Fruit fly (Drosophila melanogaster) whole organism, embryonic: ENCODE measurements around the gene Exo70.

Experiments
- Adf1 ChIP-seq: fragments of 200-800 bp; sonication (Bioruptor generic); IDR thresholded peaks from 2 replicates; pipeline ENCODE4 v1.3.6; 2022; ENCODE audit warnings: missing biosample characterization, missing genetic modification characterization
- Awh ChIP-seq: fragments of 200-800 bp; sonication (Bioruptor generic); IDR thresholded peaks from 2 replicates; pipeline ENCODE4, ENCODE4 v1.3.6; 2022; ENCODE audit warnings: missing biosample characterization, missing genetic modification characterization
- CG11723 ChIP-seq: fragments of 200-800 bp; sonication (Bioruptor generic); optimal IDR thresholded peaks from 2 replicates; lab custom pipeline; 2017; ENCODE audit warnings: missing biosample characterization, mild to moderate bottlenecking, missing genetic modification characterization
- CG12299 ChIP-seq: fragments of 200-800 bp; sonication (Bioruptor generic); optimal IDR thresholded peaks from 2 replicates; lab custom pipeline; 2018; ENCODE audit warnings: missing biosample characterization, mild to moderate bottlenecking, missing genetic modification characterization
- CG12942 ChIP-seq: fragments of 200-800 bp; sonication (Bioruptor generic); optimal IDR thresholded peaks from 3 replicates; lab custom pipeline; 2016; ENCODE audit warnings: missing biosample characterization, missing genetic modification characterization
- CG13424 ChIP-seq: fragments of 200-800 bp; sonication (Bioruptor generic); optimal IDR thresholded peaks from 2 replicates; lab custom pipeline; 2019; ENCODE audit warnings: missing biosample characterization, mild to moderate bottlenecking, missing genetic modification characterization, moderate library complexity
- CG14050 ChIP-seq: fragments of 200-800 bp; sonication (Bioruptor generic); IDR thresholded peaks from 3 replicates; pipeline ENCODE4 v1.3.6; 2022; ENCODE audit warnings: missing biosample characterization, missing genetic modification characterization
- CG16863 ChIP-seq: fragments of 200-800 bp; sonication (Bioruptor generic); optimal IDR thresholded peaks from 3 replicates; lab custom pipeline; 2016; ENCODE audit warnings: missing biosample characterization, missing genetic modification characterization
- CG17612 ChIP-seq: fragments of 200-800 bp; sonication (Bioruptor generic); IDR thresholded peaks from 2 replicates; pipeline ENCODE4 v1.3.6; 2022; ENCODE audit warnings: missing biosample characterization, missing genetic modification characterization
- CG2199 ChIP-seq: fragments of 200-800 bp; sonication (Bioruptor generic); IDR thresholded peaks from 3 replicates; pipeline ENCODE4 v1.3.6; 2022; ENCODE audit warnings: missing biosample characterization, missing genetic modification characterization
- CG3281 ChIP-seq: fragments of 200-800 bp; sonication (Bioruptor generic); optimal IDR thresholded peaks from 3 replicates; lab custom pipeline; 2017; ENCODE audit warnings: missing biosample characterization, mild to moderate bottlenecking, missing genetic modification characterization
- CG4424 ChIP-seq: fragments of 200-800 bp; sonication (Bioruptor generic); optimal IDR thresholded peaks from 3 replicates; lab custom pipeline; 2016; ENCODE audit warnings: missing biosample characterization, missing genetic modification characterization
- CG6654 ChIP-seq: fragments of 200-800 bp; sonication (Bioruptor generic); optimal IDR thresholded peaks from 2 replicates; lab custom pipeline; 2017; ENCODE audit warnings: missing biosample characterization, mild to moderate bottlenecking, missing genetic modification characterization
- CG6813 ChIP-seq: fragments of 200-800 bp; sonication (Bioruptor generic); optimal IDR thresholded peaks from 2 replicates; lab custom pipeline; 2017; ENCODE audit warnings: missing biosample characterization, missing genetic modification characterization, mild to moderate bottlenecking, moderate library complexity, missing genetic modification reagents
- CG8281 ChIP-seq: fragments of 200-800 bp; sonication (Bioruptor generic); optimal IDR thresholded peaks from 2 replicates; lab custom pipeline; 2018; ENCODE audit warnings: missing biosample characterization, mild to moderate bottlenecking, missing genetic modification characterization, moderate library complexity
- Ets65A ChIP-seq: fragments of 200-800 bp; sonication (Bioruptor generic); peaks from one replicate; lab custom pipeline; 2016; ENCODE audit warnings: missing biosample characterization, missing genetic modification characterization
- Hmr ChIP-seq: fragments of 200-800 bp; sonication (Bioruptor generic); optimal IDR thresholded peaks from 3 replicates; lab custom pipeline; 2017; ENCODE audit warnings: mild to moderate bottlenecking, missing biosample characterization, missing genetic modification reagents, missing genetic modification characterization
- Lim3 ChIP-seq: fragments of 200-800 bp; sonication (Bioruptor generic); IDR thresholded peaks from 2 replicates; pipeline ENCODE4 v1.3.6; 2022; ENCODE audit warnings: missing biosample characterization, missing genetic modification characterization
- Ptx1 ChIP-seq: fragments of 200-800 bp; sonication (Bioruptor generic); IDR thresholded peaks from 2 replicates; pipeline ENCODE4 v1.3.6; 2022; ENCODE audit warnings: missing biosample characterization, missing genetic modification characterization
- Rfx ChIP-seq: fragments of 200-800 bp; sonication (Bioruptor generic); IDR thresholded peaks from 2 replicates; pipeline ENCODE4 v1.3.6; 2022; ENCODE audit warnings: missing biosample characterization, missing genetic modification characterization
- Sin3A ChIP-seq: fragments of >200 bp; optimal IDR thresholded peaks from 2 replicates; lab custom pipeline; 2018
- Sox102F ChIP-seq: fragments of 200-800 bp; sonication (Bioruptor generic); optimal IDR thresholded peaks from 2 replicates; lab custom pipeline; 2018; ENCODE audit warnings: missing biosample characterization, mild to moderate bottlenecking, missing genetic modification characterization, moderate library complexity
- Trl ChIP-seq, 3 experiments: fragments of >200 bp in 2 of 3; fragments of 200-800 bp in 1 of 3; sonication (Bioruptor generic) in 1 of 3; optimal IDR thresholded peaks; 2 replicates in 1 of 3; 3 replicates in 2 of 3; lab custom pipeline; 2016 to 2017; ENCODE audit warnings: missing biosample characterization in 1 of 3, missing genetic modification characterization in 1 of 3
- corto ChIP-seq: fragments of 200-800 bp; sonication (Bioruptor generic); optimal IDR thresholded peaks from 2 replicates; lab custom pipeline; 2016; ENCODE audit warnings: missing biosample characterization, mild to moderate bottlenecking, missing genetic modification characterization, moderate library complexity
- da ChIP-seq: fragments of 200-800 bp; sonication (Bioruptor generic); optimal IDR thresholded peaks from 2 replicates; lab custom pipeline; 2016; ENCODE audit warnings: missing biosample characterization, missing genetic modification characterization
- gro ChIP-seq: fragments of 200-800 bp; sonication (Bioruptor generic); optimal IDR thresholded peaks from 2 replicates; lab custom pipeline; 2016; ENCODE audit warnings: missing biosample characterization, missing genetic modification characterization
- knrl ChIP-seq: fragments of 200-800 bp; sonication (Bioruptor generic); IDR thresholded peaks from 3 replicates; pipeline ENCODE4 v1.3.6; 2022; ENCODE audit warnings: missing biosample characterization, missing genetic modification characterization; ENCODE audit not compliant: partially characterized antibody
- lbe ChIP-seq: fragments of 200-800 bp; sonication (Bioruptor generic); optimal IDR thresholded peaks from 2 replicates; lab custom pipeline; 2016; ENCODE audit warnings: missing biosample characterization, mild to moderate bottlenecking, missing genetic modification characterization
- lmd ChIP-seq: fragments of 200-800 bp; sonication (Bioruptor generic); IDR thresholded peaks from 2 replicates; pipeline ENCODE4 v1.3.6; 2022; ENCODE audit warnings: missing biosample characterization, missing genetic modification characterization
- prd ChIP-seq, 3 experiments: fragments of >200 bp in 2 of 3; fragments of 200-800 bp in 1 of 3; sonication (Bioruptor generic) in 1 of 3; optimal IDR thresholded peaks in 2 of 3; IDR thresholded peaks in 1 of 3; 2 replicates in 2 of 3; 3 replicates in 1 of 3; pipeline versions ENCODE4 v1.3.6 to Lab custom; 2017 to 2022; ENCODE audit warnings: missing biosample characterization in 1 of 3, missing genetic modification characterization in 1 of 3
- row ChIP-seq: fragments of 200-800 bp; sonication (Bioruptor generic); IDR thresholded peaks from 3 replicates; pipeline ENCODE4 v1.3.6; 2022; ENCODE audit warnings: missing biosample characterization, missing genetic modification characterization
- scrt ChIP-seq: fragments of 200-800 bp; sonication (Bioruptor generic); optimal IDR thresholded peaks from 2 replicates; lab custom pipeline; 2018; ENCODE audit warnings: missing biosample characterization, mild to moderate bottlenecking, missing genetic modification characterization, moderate library complexity
- sens ChIP-seq: fragments of 200-800 bp; sonication (Bioruptor generic); peaks from one replicate; lab custom pipeline; 2016; ENCODE audit warnings: missing biosample characterization, missing genetic modification characterization
- slbo ChIP-seq: fragments of 200-800 bp; sonication (Bioruptor generic); IDR thresholded peaks from 2 replicates; pipeline ENCODE4 v1.3.6; 2022; ENCODE audit warnings: missing biosample characterization, missing genetic modification characterization
- sr ChIP-seq: fragments of 200-800 bp; sonication (Bioruptor generic); IDR thresholded peaks from 3 replicates; pipeline ENCODE4 v1.3.6; 2022; ENCODE audit warnings: missing biosample characterization, missing genetic modification characterization
- vvl ChIP-seq: fragments of 200-800 bp; sonication (Bioruptor generic); IDR thresholded peaks from 2 replicates; pipeline ENCODE4 v1.3.6; 2022; ENCODE audit warnings: missing biosample characterization, missing genetic modification characterization

The Exo70 gene

dm6 chr3L:8368694-8369344 lies 42.8 kb upstream of the Exo70 start:
- peak; percentile 29 for TF ChIP-seq corto (GFP tag; lab: Kevin White, UChicago)
- TF ChIP-seq CG11723 (GFP tag; lab: Kevin White, UChicago): no peak
- no peak for TF ChIP-seq CG3281 (GFP tag; lab: Kevin White, UChicago)
- TF ChIP-seq CG4424 (GFP tag; lab: Kevin White, UChicago): no peak
- no peak for TF ChIP-seq CG14050
- TF ChIP-seq Ets65A (GFP tag; lab: Kevin White, UChicago): peak; percentile 33
- peak; percentile 42 for TF ChIP-seq lbe (GFP tag; lab: Kevin White, UChicago)

- TF ChIP-seq Adf1 (GFP tag; lab: Robert Waterston, UW) (no peak), Trl (optimal IDR thresholded peaks at IDR 0.05; lab: Kevin White, UChicago) (no peak), Trl (GFP tag; optimal IDR thresholded peaks at IDR 0.05; lab: Kevin White, UChicago) (no peak), Sox102F (GFP tag; lab: Kevin White, UChicago) (no peak), CG6654 (peak; percentile 88), Hmr (no peak), CG12942 (GFP tag; lab: Kevin White, UChicago) (no peak)
- TF ChIP-seq, all 482 proteins: peak for 1
Measured at dm6 chr3L:8369456-8369855, 42.2 kb upstream of the Exo70 start.

- TF ChIP-seq knrl: no peak
- peak; percentile 9 for TF ChIP-seq lbe (GFP tag; lab: Kevin White, UChicago)
- TF ChIP-seq CG17612 (GFP tag; lab: Robert Waterston, UW): no peak
- TF ChIP-seq CG12299 (tag; lab: Kevin White, UChicago): no peak
- peak; percentile 40 for TF ChIP-seq Ets65A (GFP tag; lab: Kevin White, UChicago)
- no peak for TF ChIP-seq CG16863 (GFP tag; lab: Kevin White, UChicago)
- no peak for TF ChIP-seq da
- 0 out of 2 replicates have a peak, but pooled peaks have one; percentile 27 for TF ChIP-seq slbo (GFP tag; lab: Robert Waterston, UW)
- peak; percentile 28; the same call in 1 of the 2 replicates for TF ChIP-seq Rfx
- TF ChIP-seq Sin3A: no peak
- 0 out of 3 replicates have a peak, but pooled peaks have one; percentile 36 for TF ChIP-seq row (GFP tag; lab: Robert Waterston, UW)
- no peak for TF ChIP-seq CG2199 (GFP tag; lab: Robert Waterston, UW)
- peak; percentile 53 for TF ChIP-seq sens (GFP tag; lab: Kevin White, UChicago)
- TF ChIP-seq vvl (GFP tag; lab: Robert Waterston, UW): 0 out of 2 replicates have a peak, but pooled peaks have one; percentile 9
- no peak for TF ChIP-seq Ptx1 (GFP tag; lab: Robert Waterston, UW)
- no peak for TF ChIP-seq Lim3
- no peak for TF ChIP-seq sr (GFP tag; lab: Robert Waterston, UW)
- TF ChIP-seq scrt (GFP tag; lab: Kevin White, UChicago): no peak
- no peak for TF ChIP-seq gro (GFP tag; lab: Kevin White, UChicago)
- TF ChIP-seq CG13424 (tag; lab: Kevin White, UChicago): no peak
- TF ChIP-seq CG6813 (GFP tag; lab: Kevin White, UChicago): no peak
- TF ChIP-seq lmd (GFP tag; lab: Robert Waterston, UW): 0 out of 2 replicates have a peak, but pooled peaks have one; percentile 11
- no peak for TF ChIP-seq CG8281 (tag; lab: Kevin White, UChicago)
- TF ChIP-seq Awh (GFP tag; lab: Robert Waterston, UW): no peak
- no peak for TF ChIP-seq prd (optimal IDR thresholded peaks at IDR 0.05; lab: Kevin White, UChicago)
- TF ChIP-seq prd (GFP tag; IDR thresholded peaks at IDR 0.05; lab: Robert Waterston, UW): peak; percentile 17; the same call in 1 of the 3 replicates
Measured at dm6 chr3L:8370922-8371321, 40.7 kb upstream of the Exo70 start.
